Worm (Caenorhabditis elegans) whole organism, young adult: Measurements from ENCODE around the gene D1086.2.

Experiments
- B0261.1 ChIP-seq: sonication (generic microtip); optimal IDR thresholded peaks from 2 replicates; lab custom pipeline; 2016; ENCODE audit warnings: mild to moderate bottlenecking, missing genetic modification characterization, moderate library complexity, missing compliant biosample characterization
- F33H1.4 ChIP-seq: fragments of 200-800 bp; sonication (Bioruptor generic); IDR thresholded peaks from 2 replicates; pipeline ENCODE4 v1.3.6; 2022; ENCODE audit warnings: missing genetic modification reagents, missing genetic modification characterization, missing compliant biosample characterization
- Y53G8AR.9 ChIP-seq: fragments of 200-800 bp; sonication (Bioruptor generic); conservative IDR thresholded peaks from 2 replicates; pipeline ENCODE4 v1.3.6; 2022; ENCODE audit warnings: missing genetic modification reagents, missing genetic modification characterization, missing compliant biosample characterization
- ama-1 ChIP-seq, 3 experiments: fragments of 150-350 bp in 1 of 3; sonication (generic microtip) in 2 of 3; optimal IDR thresholded peaks; 2 replicates each; lab custom pipeline; 2014 to 2018; ENCODE audit warnings: missing biosample characterization in 2 of 3, missing genetic modification characterization in 2 of 3, missing genetic modification reagents in 2 of 3
- cebp-1 ChIP-seq, 2 experiments: fragments of 200-800 bp in 1 of 2; sonication (Bioruptor generic) in 1 of 2; sonication (generic microtip) in 1 of 2; IDR thresholded peaks in 1 of 2; optimal IDR thresholded peaks in 1 of 2; 2 replicates each; pipeline versions ENCODE4 v1.3.6 to Lab custom; 2017 to 2022; ENCODE audit warnings: missing compliant biosample characterization in 2 of 2, missing genetic modification characterization in 2 of 2, mild to moderate bottlenecking in 1 of 2, missing genetic modification reagents in 1 of 2, moderate library complexity in 1 of 2
- ceh-40 ChIP-seq: fragments of 200-800 bp; sonication (Bioruptor generic); IDR thresholded peaks from 2 replicates; pipeline ENCODE4 v1.3.6; 2022; ENCODE audit warnings: missing genetic modification characterization, missing compliant biosample characterization
- egl-18 ChIP-seq: fragments of 200-800 bp; sonication (Bioruptor generic); IDR thresholded peaks from 2 replicates; pipeline ENCODE4 v1.3.6; 2022; ENCODE audit warnings: missing genetic modification reagents, missing genetic modification characterization, missing compliant biosample characterization
- hmg-1.2 ChIP-seq: fragments of 200-800 bp; sonication (Bioruptor generic); IDR thresholded peaks from 2 replicates; pipeline ENCODE4 v1.3.6; 2022; ENCODE audit warnings: missing genetic modification reagents, missing genetic modification characterization, missing compliant biosample characterization
- hmg-20 ChIP-seq: fragments of 200-800 bp; sonication (Bioruptor generic); IDR thresholded peaks from 2 replicates; pipeline ENCODE4 v1.3.6; 2022; ENCODE audit warnings: missing genetic modification reagents, missing genetic modification characterization, missing compliant biosample characterization
- nfya-1 ChIP-seq: sonication (generic microtip); optimal IDR thresholded peaks from 2 replicates; lab custom pipeline; 2017; ENCODE audit warnings: antibody characterized with exemption, missing compliant biosample characterization, missing genetic modification characterization, borderline replicate concordance; ENCODE audit not compliant: insufficient read depth
- pha-4 ChIP-seq: fragments of 150-350 bp; sonication (generic microtip); optimal IDR thresholded peaks from 2 replicates; lab custom pipeline; 2014; ENCODE audit warnings: missing biosample characterization, missing genetic modification reagents, missing genetic modification characterization
- snpc-1.1 ChIP-seq: sonication (generic microtip); optimal IDR thresholded peaks from 2 replicates; lab custom pipeline; 2017; ENCODE audit warnings: missing genetic modification characterization, mild to moderate bottlenecking, missing compliant biosample characterization, antibody characterized with exemption, moderate library complexity, missing genotype, missing genetic modification reagents; ENCODE audit not compliant: insufficient read depth
- ztf-18 ChIP-seq: sonication (generic microtip); optimal IDR thresholded peaks from 2 replicates; lab custom pipeline; 2016; ENCODE audit warnings: missing genotype, mild to moderate bottlenecking, missing genetic modification characterization, missing compliant biosample characterization
- ztf-3 ChIP-seq: fragments of 200-800 bp; sonication (Bioruptor generic); optimal IDR thresholded peaks from 2 replicates; lab custom pipeline; 2018; ENCODE audit warnings: mild to moderate bottlenecking, missing genetic modification characterization, missing compliant biosample characterization

DNA sequence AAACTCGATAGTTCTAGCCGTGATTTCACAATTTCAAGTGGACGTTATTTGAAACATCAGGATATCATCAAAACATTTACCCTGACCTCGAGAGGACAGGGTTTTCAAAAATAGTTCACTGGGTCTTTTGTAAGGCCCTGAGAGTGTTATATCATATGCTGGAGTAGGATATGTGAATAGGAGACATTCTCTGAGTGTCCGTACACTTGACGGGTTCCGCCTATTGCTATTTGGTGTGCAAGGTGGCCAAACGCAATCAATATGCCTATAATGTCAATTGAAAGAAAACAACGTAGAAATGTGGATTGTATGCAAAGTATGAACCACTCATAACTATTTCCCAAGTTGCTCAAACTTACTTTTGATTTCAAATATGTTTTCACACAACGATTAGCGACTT, 1.1 kb downstream of the D1086.2 start:
- TF ChIP-seq F33H1.4 (GFP tag; lab: Robert Waterston, UW) (no peak), ceh-40 (no peak), hmg-1.2 (no peak), pha-4 (tag; lab: Kevin White, UChicago) (no peak), Y53G8AR.9 (GFP tag; lab: Robert Waterston, UW) (no peak), ztf-3 (no peak), snpc-1.1 (tag; lab: Kevin White, UChicago) (peak; percentile 78), B0261.1 (tag; lab: Kevin White, UChicago) (no peak), ztf-18 (tag; lab: Kevin White, UChicago) (no peak), egl-18 (no peak), cebp-1 (GFP tag; IDR thresholded peaks at IDR 0.05; lab: Robert Waterston, UW) (no peak), cebp-1 (tag; optimal IDR thresholded peaks at IDR 0.05; lab: Kevin White, UChicago) (no peak), nfya-1 (tag; lab: Kevin White, UChicago) (no peak), hmg-20 (GFP tag; lab: Robert Waterston, UW) (no peak), ama-1 (optimal IDR thresholded peaks at IDR 0.05; lab: Kevin White, UChicago) (no peak), ama-1 (GFP tag; optimal IDR thresholded peaks at IDR 0.05; lab: Kevin White, UChicago) (no peak)
